Worm (Caenorhabditis elegans): Measurements from ENCODE around the gene snu-13.

Gene snu-13

DNA sequence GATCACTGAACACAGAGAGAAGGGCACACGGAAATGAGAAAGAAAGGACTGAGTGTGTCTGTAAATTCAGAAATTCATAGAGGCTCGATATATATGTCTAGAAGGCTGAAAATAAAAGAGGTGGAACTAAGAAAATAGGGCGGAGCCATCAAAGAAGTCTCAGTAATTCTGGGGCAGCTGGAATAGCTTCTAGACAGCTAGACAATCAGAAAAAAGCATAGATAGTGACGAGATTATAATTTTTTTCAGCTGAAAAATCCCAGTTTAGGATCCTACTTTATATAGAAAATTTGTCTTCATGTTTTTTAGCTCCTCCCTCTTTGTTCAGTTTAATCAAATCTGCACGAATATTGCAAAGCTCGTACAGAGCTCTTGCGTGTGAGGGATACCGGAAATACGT is 6.6 kb upstream of the snu-13 start, which contains the start of gene D2089.3:
D2089.3 (minus strand) TSS at position 101 of the 400 bp plus-strand sequence.
- TF ChIP-seq madf-10 (tag; optimal IDR thresholded peaks at IDR 0.05) (no peak), unc-62 (GFP tag; optimal IDR thresholded peaks at IDR 0.05) (no peak), hmg-1.2 (GFP tag; IDR thresholded peaks at IDR 0.05) (no peak), repo-1 (tag; optimal IDR thresholded peaks at IDR 0.05) (no peak), ama-1 (optimal IDR thresholded peaks at IDR 0.05) (no peak), ama-1 (GFP tag; optimal IDR thresholded peaks at IDR 0.05) (no peak), egrh-3 (GFP tag; IDR thresholded peaks at IDR 0.05) (no peak), Y67H2A.10 (GFP tag; conservative IDR thresholded peaks at IDR 0.05) (no peak), F57A8.1 (GFP tag; optimal IDR thresholded peaks at IDR 0.05) (no peak), ZK185.1 (tag; optimal IDR thresholded peaks at IDR 0.05; ENCODE audit: poor library complexity, severe bottlenecking) (no peak), F57C9.4 (tag; optimal IDR thresholded peaks at IDR 0.05) (no peak), atf-7 (tag; optimal IDR thresholded peaks at IDR 0.05) (no peak), F37B4.10 (GFP tag; IDR thresholded peaks at IDR 0.05) (no peak), unc-130 (GFP tag; optimal IDR thresholded peaks at IDR 0.05) (no peak), D2030.7 (GFP tag; IDR thresholded peaks at IDR 0.05) (no peak), ztf-26 (tag; optimal IDR thresholded peaks at IDR 0.05) (no peak), dpff-1 (tag; optimal IDR thresholded peaks at IDR 0.05) (no peak), chd-7 (tag; optimal IDR thresholded peaks at IDR 0.05) (no peak), pbrm-1 (GFP tag; IDR thresholded peaks at IDR 0.05) (no peak), B0035.1 (tag; optimal IDR thresholded peaks at IDR 0.05) (no peak), K11D2.4 (GFP tag; IDR thresholded peaks at IDR 0.05) (no peak)

DNA sequence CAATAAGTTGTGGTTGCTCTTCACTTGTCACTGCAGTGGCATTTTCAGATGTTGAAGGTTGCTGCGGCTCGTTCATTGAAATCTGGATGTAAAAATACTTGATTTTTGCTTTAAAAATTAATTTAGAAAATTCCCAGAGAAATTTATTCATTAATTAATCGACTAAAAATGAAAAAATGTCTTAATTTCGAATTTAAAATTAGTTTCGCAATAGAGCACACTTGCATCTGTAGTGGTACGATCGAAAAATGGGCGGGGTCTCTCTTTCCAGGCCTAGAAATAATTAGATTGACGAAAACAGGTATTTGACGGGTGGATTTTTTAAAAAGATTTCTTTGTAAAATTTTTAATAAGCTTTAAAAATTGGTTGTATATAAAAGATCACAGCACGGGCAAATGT is 4.3 kb upstream of the snu-13 start, which contains the start of gene D2089.8:
D2089.8 (minus strand) TSS at position 84 of the 400 bp plus-strand sequence.
- TF ChIP-seq snpc-1.1 (tag; optimal IDR thresholded peaks at IDR 0.05; ENCODE audit: insufficient read depth) (no peak), ztf-3 (GFP tag; optimal IDR thresholded peaks at IDR 0.05) (no peak), lsl-1 (GFP tag; optimal IDR thresholded peaks at IDR 0.05) (peak; percentile 71), nfyb-1 (GFP tag; IDR thresholded peaks at IDR 0.05) (no peak), madf-8 (GFP tag; conservative IDR thresholded peaks at IDR 0.05) (peak; percentile 92), F33H1.4 (GFP tag; IDR thresholded peaks at IDR 0.05) (peak; percentile 45), xnd-1 (tag; optimal IDR thresholded peaks at IDR 0.05) (peak; percentile 48), efl-1 (GFP tag; optimal IDR thresholded peaks at IDR 0.05) (peak; percentile 67), madf-6 (GFP tag; IDR thresholded peaks at IDR 0.05) (peak; percentile 94), attf-5 (GFP tag; optimal IDR thresholded peaks at IDR 0.05) (no peak), hmg-1.2 (GFP tag; IDR thresholded peaks at IDR 0.05) (no peak), mes-4 (tag; optimal IDR thresholded peaks at IDR 0.05) (no peak), ceh-91 (GFP tag; IDR thresholded peaks at IDR 0.05) (peak; percentile 53), D2030.7 (GFP tag; IDR thresholded peaks at IDR 0.05) (0 out of 2 replicates have a peak, but pooled peaks have one; percentile 23), dpl-1 (GFP tag; optimal IDR thresholded peaks at IDR 0.05) (peak; percentile 22), repo-1 (tag; optimal IDR thresholded peaks at IDR 0.05) (no peak), him-1 (tag; optimal IDR thresholded peaks at IDR 0.05) (no peak), ceh-40 (GFP tag; IDR thresholded peaks at IDR 0.05) (no peak), snpc-4 (GFP tag; optimal IDR thresholded peaks at IDR 0.05) (no peak), snpc-4 (tag; optimal IDR thresholded peaks at IDR 0.05) (no peak), lin-54 (GFP tag; optimal IDR thresholded peaks at IDR 0.05) (no peak), hsf-1 (GFP tag; IDR thresholded peaks at IDR 0.05) (no peak), F10E7.11 (tag; optimal IDR thresholded peaks at IDR 0.05) (no peak)

All from whole organism, young adult.